Fruit fly (Drosophila melanogaster): ENCODE data around the gene fng.

Gene fng

dm6 chr3L:20900996-20901395 lies 48.3 kb downstream of the fng start (continued):
- no peak for TF ChIP-seq CG9876 (GFP tag; optimal IDR thresholded peaks at IDR 0.05)
- TF ChIP-seq CG1603 (tag; optimal IDR thresholded peaks at IDR 0.05) = peak; percentile 41
- TF ChIP-seq insv (GFP tag; optimal IDR thresholded peaks at IDR 0.05) = no peak
- TF ChIP-seq jumu (GFP tag; optimal IDR thresholded peaks at IDR 0.05) = no peak
- 0 out of 2 replicates have a peak, but pooled peaks have one; percentile 26 for TF ChIP-seq Awh (GFP tag; IDR thresholded peaks at IDR 0.05)
- TF ChIP-seq CG12942 (GFP tag; optimal IDR thresholded peaks at IDR 0.05) = no peak
- TF ChIP-seq pho (GFP tag; optimal IDR thresholded peaks at IDR 0.05) = no peak
- peak; percentile 0 for TF ChIP-seq CG10209 (GFP tag; optimal IDR thresholded peaks at IDR 0.05)
- no peak for TF ChIP-seq Dek (tag; optimal IDR thresholded peaks at IDR 0.05)
- no peak for TF ChIP-seq ap (GFP tag; IDR thresholded peaks at IDR 0.05)
- no peak for TF ChIP-seq CG11093 (GFP tag; IDR thresholded peaks at IDR 0.05)
- no peak for TF ChIP-seq CG34422 (GFP tag; IDR thresholded peaks at IDR 0.05)
- no peak for TF ChIP-seq Taf1 (GFP tag; IDR thresholded peaks at IDR 0.05)

dm6 chr3L:20897317-20897716 lies 52.0 kb downstream of the fng start, which contains the start of the genes Sfp77F and CG43931:
Gene Sfp77F, minus strand, starts transcription at chr3L:20897417.
Gene CG43931, plus strand, starts transcription at chr3L:20897557.
- TF ChIP-seq trh (GFP tag; optimal IDR thresholded peaks at IDR 0.05) (no peak), Antp (GFP tag; optimal IDR thresholded peaks at IDR 0.05) (no peak), da (GFP tag; optimal IDR thresholded peaks at IDR 0.05) (no peak), CG13424 (tag; optimal IDR thresholded peaks at IDR 0.05) (no peak), dm (GFP tag; optimal IDR thresholded peaks at IDR 0.05) (no peak), CG31224 (GFP tag; IDR thresholded peaks at IDR 0.05) (no peak)

- TF ChIP-seq usp (GFP tag; optimal IDR thresholded peaks at IDR 0.05) = no peak
- peak; percentile 90 for TF ChIP-seq scrt (GFP tag; optimal IDR thresholded peaks at IDR 0.05)
- no peak for TF ChIP-seq Eip74EF (GFP tag; optimal IDR thresholded peaks at IDR 0.05)
- TF ChIP-seq CG9817 (tag; optimal IDR thresholded peaks at IDR 0.05) = no peak
- peak; percentile 15 for TF ChIP-seq Jarid2 (GFP tag; optimal IDR thresholded peaks at IDR 0.05)
- TF ChIP-seq dysf (GFP tag; IDR thresholded peaks at IDR 0.05) = no peak
- TF ChIP-seq ewg (GFP tag; optimal IDR thresholded peaks at IDR 0.05) = peak; percentile 66
- 0 out of 3 replicates have a peak, but pooled peaks have one; percentile 9 for TF ChIP-seq zen2 (GFP tag; IDR thresholded peaks at IDR 0.05; ENCODE audit: partially characterized antibody)
- TF ChIP-seq chn (GFP tag; optimal IDR thresholded peaks at IDR 0.05) = no peak
- TF ChIP-seq CG7372 (GFP tag; IDR thresholded peaks at IDR 0.05) = 0 out of 2 replicates have a peak, but pooled peaks have one; percentile 7
- TF ChIP-seq CG8388 (GFP tag; optimal IDR thresholded peaks at IDR 0.05) = no peak
Measured at dm6 chr3L:20885172-20885571, 64.1 kb downstream of the fng start, which contains the start of gene CG32432. Gene CG32432, minus strand, starts transcription at chr3L:20885188.

- no peak for TF ChIP-seq stwl (tag; optimal IDR thresholded peaks at IDR 0.05)
- no peak for TF ChIP-seq CG1024 (GFP tag; IDR thresholded peaks at IDR 0.05)
- no peak for TF ChIP-seq jigr1 (GFP tag; IDR thresholded peaks at IDR 0.05)
- no peak for TF ChIP-seq phol (tag; optimal IDR thresholded peaks at IDR 0.05)
- TF ChIP-seq Ada2b (GFP tag; IDR thresholded peaks at IDR 0.05) = 0 out of 2 replicates have a peak, but pooled peaks have one; percentile 20
- TF ChIP-seq CG13775 (GFP tag; optimal IDR thresholded peaks at IDR 0.05) = no peak
- no peak for TF ChIP-seq nom (GFP tag; optimal IDR thresholded peaks at IDR 0.05)
- TF ChIP-seq CG15269 (tag; optimal IDR thresholded peaks at IDR 0.05) = peak; percentile 12
- 0 out of 3 replicates have a peak, but pooled peaks have one; percentile 28 for TF ChIP-seq Aef1 (GFP tag; IDR thresholded peaks at IDR 0.05)
- no peak for TF ChIP-seq sisA (GFP tag; IDR thresholded peaks at IDR 0.05)
- TF ChIP-seq CG2202 (tag; optimal IDR thresholded peaks at IDR 0.05) = no peak
- peak; percentile 41 for TF ChIP-seq sens (GFP tag)
- no peak for TF ChIP-seq CG6813 (GFP tag; optimal IDR thresholded peaks at IDR 0.05)
- no peak for TF ChIP-seq bcd (GFP tag; optimal IDR thresholded peaks at IDR 0.05)
- 0 out of 3 replicates have a peak, but pooled peaks have one; percentile 38 for TF ChIP-seq Dbx (GFP tag; IDR thresholded peaks at IDR 0.05)
- peak; percentile 46 for TF ChIP-seq CG2120 (GFP tag; optimal IDR thresholded peaks at IDR 0.05)
- no peak for TF ChIP-seq hkb (optimal IDR thresholded peaks at IDR 0.05)
- no peak for TF ChIP-seq hkb (GFP tag; IDR thresholded peaks at IDR 0.05)
- peak in 1 of 2 experiments; percentile 8 for TF ChIP-seq dpn (GFP tag; optimal IDR thresholded peaks at IDR 0.05)
Measured at dm6 chr3L:20883969-20884368, 65.3 kb downstream of the fng start.

Data from whole organism, embryonic.